Fruit fly (Drosophila melanogaster) whole organism, embryonic: ENCODE results near the gene Ankle2.

Experiments
- CG10979 ChIP-seq: fragments of 200-800 bp; sonication (Bioruptor generic); optimal IDR thresholded peaks from 2 replicates; lab custom pipeline; 2018; ENCODE audit warnings: missing biosample characterization, mild to moderate bottlenecking, missing genetic modification characterization, moderate library complexity
- CG11504 ChIP-seq: fragments of 200-800 bp; sonication (Bioruptor generic); optimal IDR thresholded peaks from 3 replicates; lab custom pipeline; 2019; ENCODE audit warnings: missing biosample characterization, mild to moderate bottlenecking, missing genetic modification characterization, moderate library complexity
- CG11695 ChIP-seq: fragments of 200-800 bp; sonication (Bioruptor generic); IDR thresholded peaks from 3 replicates; pipeline ENCODE4 v1.3.6; 2022; ENCODE audit warnings: missing biosample characterization, missing genetic modification characterization
- CG12391 ChIP-seq: fragments of 200-800 bp; sonication (Bioruptor generic); optimal IDR thresholded peaks from 3 replicates; lab custom pipeline; 2018; ENCODE audit warnings: missing biosample characterization, mild to moderate bottlenecking, missing genetic modification characterization, moderate library complexity
- CG13424 ChIP-seq: fragments of 200-800 bp; sonication (Bioruptor generic); optimal IDR thresholded peaks from 2 replicates; lab custom pipeline; 2019; ENCODE audit warnings: missing biosample characterization, mild to moderate bottlenecking, missing genetic modification characterization, moderate library complexity
- CG13775 ChIP-seq: fragments of 200-800 bp; sonication (Bioruptor generic); optimal IDR thresholded peaks from 3 replicates; lab custom pipeline; 2017; ENCODE audit warnings: missing biosample characterization, mild to moderate bottlenecking, missing genetic modification characterization
- CG14710 ChIP-seq: fragments of 200-800 bp; sonication (Bioruptor generic); optimal IDR thresholded peaks from 3 replicates; lab custom pipeline; 2019; ENCODE audit warnings: missing biosample characterization, mild to moderate bottlenecking, missing genetic modification characterization, moderate library complexity
- CG15269 ChIP-seq: fragments of 200-800 bp; sonication (Bioruptor generic); optimal IDR thresholded peaks from 2 replicates; lab custom pipeline; 2018; ENCODE audit warnings: missing biosample characterization, mild to moderate bottlenecking, missing genetic modification characterization, moderate library complexity
- CG1603 ChIP-seq: fragments of 200-800 bp; sonication (Bioruptor generic); optimal IDR thresholded peaks from 2 replicates; lab custom pipeline; 2019; ENCODE audit warnings: missing biosample characterization, mild to moderate bottlenecking, missing genetic modification characterization, moderate library complexity
- CG16815 ChIP-seq: fragments of 200-800 bp; sonication (Bioruptor generic); optimal IDR thresholded peaks from 3 replicates; lab custom pipeline; 2017; ENCODE audit warnings: missing biosample characterization, mild to moderate bottlenecking, missing genetic modification characterization
- CG17328 ChIP-seq: fragments of 200-800 bp; sonication (Bioruptor generic); IDR thresholded peaks from 2 replicates; pipeline ENCODE4 v1.3.6; 2022; ENCODE audit warnings: missing biosample characterization, missing genetic modification characterization
- CG17361 ChIP-seq: fragments of 200-800 bp; sonication (Bioruptor generic); IDR thresholded peaks from 3 replicates; pipeline ENCODE4 v1.3.6; 2022; ENCODE audit warnings: missing biosample characterization, missing genetic modification characterization
- CG17385 ChIP-seq: fragments of 200-800 bp; sonication (Bioruptor generic); optimal IDR thresholded peaks from 3 replicates; lab custom pipeline; 2018; ENCODE audit warnings: missing biosample characterization, mild to moderate bottlenecking, missing genetic modification characterization
- CG1792 ChIP-seq: fragments of 200-800 bp; sonication (Bioruptor generic); optimal IDR thresholded peaks from 2 replicates; lab custom pipeline; 2016; ENCODE audit warnings: missing biosample characterization, missing genetic modification characterization
- CG2120 ChIP-seq: fragments of 200-800 bp; sonication (Bioruptor generic); optimal IDR thresholded peaks from 3 replicates; lab custom pipeline; 2016; ENCODE audit warnings: missing biosample characterization, missing genetic modification characterization
- CG30403 ChIP-seq: fragments of 200-800 bp; sonication (Bioruptor generic); optimal IDR thresholded peaks from 3 replicates; lab custom pipeline; 2016; ENCODE audit warnings: missing biosample characterization, missing genetic modification characterization
- CG3726 ChIP-seq: fragments of 200-800 bp; sonication (Bioruptor generic); IDR thresholded peaks from 3 replicates; pipeline ENCODE4, ENCODE4 v1.3.6; 2022; ENCODE audit warnings: missing biosample characterization, missing genetic modification characterization
- CG3838 ChIP-seq: fragments of 200-800 bp; sonication (Bioruptor generic); optimal IDR thresholded peaks from 3 replicates; lab custom pipeline; 2016; ENCODE audit warnings: missing biosample characterization, missing genetic modification characterization
- CG4424 ChIP-seq: fragments of 200-800 bp; sonication (Bioruptor generic); optimal IDR thresholded peaks from 3 replicates; lab custom pipeline; 2016; ENCODE audit warnings: missing biosample characterization, missing genetic modification characterization
- CG7839 ChIP-seq: fragments of 200-800 bp; sonication (Bioruptor generic); optimal IDR thresholded peaks from 3 replicates; lab custom pipeline; 2018; ENCODE audit warnings: missing biosample characterization, mild to moderate bottlenecking, missing genetic modification characterization, moderate library complexity
- CG9437 ChIP-seq: fragments of 200-800 bp; sonication (Bioruptor generic); optimal IDR thresholded peaks from 2 replicates; lab custom pipeline; 2018; ENCODE audit warnings: missing biosample characterization, mild to moderate bottlenecking, missing genetic modification characterization
- CG9727 ChIP-seq: fragments of 200-800 bp; sonication (Bioruptor generic); optimal IDR thresholded peaks from 3 replicates; lab custom pipeline; 2017; ENCODE audit warnings: missing biosample characterization, mild to moderate bottlenecking, missing genetic modification characterization
- CoRest ChIP-seq: fragments of 200-800 bp; sonication (Bioruptor generic); optimal IDR thresholded peaks from 3 replicates; lab custom pipeline; 2018; ENCODE audit warnings: missing biosample characterization, mild to moderate bottlenecking, missing genetic modification characterization, moderate library complexity
- D ChIP-seq, 2 experiments: fragments of 200-800 bp in 1 of 2; fragments of >200 bp in 1 of 2; sonication (Bioruptor generic) in 1 of 2; optimal IDR thresholded peaks; 2 replicates in 1 of 2; 3 replicates in 1 of 2; lab custom pipeline; 2017; ENCODE audit warnings: mild to moderate bottlenecking in 1 of 2, missing biosample characterization in 1 of 2, missing genetic modification characterization in 1 of 2, missing genetic modification reagents in 1 of 2
- Fer1 ChIP-seq: fragments of 200-800 bp; sonication (Bioruptor generic); optimal IDR thresholded peaks from 2 replicates; lab custom pipeline; 2017; ENCODE audit warnings: missing biosample characterization, mild to moderate bottlenecking, missing genetic modification characterization
- H15 ChIP-seq: fragments of 200-800 bp; sonication (Bioruptor generic); IDR thresholded peaks from 3 replicates; pipeline ENCODE4 v1.3.6; 2022; ENCODE audit warnings: missing biosample characterization, missing genetic modification characterization
- HLH54F ChIP-seq: fragments of 200-800 bp; sonication (Bioruptor generic); optimal IDR thresholded peaks from 3 replicates; lab custom pipeline; 2016; ENCODE audit warnings: missing biosample characterization, missing genetic modification characterization
- Hr3 ChIP-seq: fragments of 200-800 bp; sonication (Bioruptor generic); optimal IDR thresholded peaks from 3 replicates; lab custom pipeline; 2016; ENCODE audit warnings: missing biosample characterization, missing genetic modification characterization
- Hr51 ChIP-seq, 2 experiments: fragments of 200-800 bp; sonication (Bioruptor generic); optimal IDR thresholded peaks; 2 replicates in 1 of 2; 3 replicates in 1 of 2; lab custom pipeline; 2016 to 2018; ENCODE audit warnings: missing biosample characterization in 2 of 2, missing genetic modification characterization in 2 of 2, mild to moderate bottlenecking in 1 of 2, moderate library complexity in 1 of 2
- Med ChIP-seq: fragments of 200-800 bp; sonication (Bioruptor generic); peaks from one replicate; lab custom pipeline; 2016; ENCODE audit warnings: missing biosample characterization, missing genetic modification characterization, mild to moderate bottlenecking, inconsistent platforms, moderate library complexity
- NC2α ChIP-seq: fragments of 200-800 bp; sonication (Bioruptor generic); optimal IDR thresholded peaks from 2 replicates; lab custom pipeline; 2016; ENCODE audit warnings: missing biosample characterization, missing genetic modification characterization
- Oli ChIP-seq: fragments of 200-800 bp; sonication (Bioruptor generic); optimal IDR thresholded peaks from 2 replicates; lab custom pipeline; 2018; ENCODE audit warnings: missing biosample characterization, mild to moderate bottlenecking, missing genetic modification characterization, moderate library complexity
- Rfx ChIP-seq: fragments of 200-800 bp; sonication (Bioruptor generic); IDR thresholded peaks from 2 replicates; pipeline ENCODE4 v1.3.6; 2022; ENCODE audit warnings: missing biosample characterization, missing genetic modification characterization
- Scr ChIP-seq: fragments of 200-800 bp; sonication (Bioruptor generic); IDR thresholded peaks from 2 replicates; pipeline ENCODE4 v1.3.6; 2022; ENCODE audit warnings: missing biosample characterization, missing genetic modification characterization; ENCODE audit not compliant: partially characterized antibody
- Sox102F ChIP-seq: fragments of 200-800 bp; sonication (Bioruptor generic); optimal IDR thresholded peaks from 2 replicates; lab custom pipeline; 2018; ENCODE audit warnings: missing biosample characterization, mild to moderate bottlenecking, missing genetic modification characterization, moderate library complexity
- Trl ChIP-seq, 3 experiments: fragments of >200 bp in 2 of 3; fragments of 200-800 bp in 1 of 3; sonication (Bioruptor generic) in 1 of 3; optimal IDR thresholded peaks; 2 replicates in 1 of 3; 3 replicates in 2 of 3; lab custom pipeline; 2016 to 2017; ENCODE audit warnings: missing biosample characterization in 1 of 3, missing genetic modification characterization in 1 of 3
- bcd ChIP-seq: fragments of 200-800 bp; sonication (Bioruptor generic); optimal IDR thresholded peaks from 2 replicates; lab custom pipeline; 2017; ENCODE audit warnings: missing biosample characterization, mild to moderate bottlenecking, missing genetic modification characterization
- dmrt99B ChIP-seq: fragments of 200-800 bp; sonication (Bioruptor generic); optimal IDR thresholded peaks from 2 replicates; lab custom pipeline; 2018; ENCODE audit warnings: missing biosample characterization, mild to moderate bottlenecking, missing genetic modification characterization, moderate library complexity
- dysf ChIP-seq: fragments of 200-800 bp; sonication (Bioruptor generic); IDR thresholded peaks from 3 replicates; pipeline ENCODE4 v1.3.6; 2022; ENCODE audit warnings: missing biosample characterization, missing genetic modification characterization
- ind ChIP-seq: fragments of 200-800 bp; sonication (Bioruptor generic); optimal IDR thresholded peaks from 3 replicates; lab custom pipeline; 2016; ENCODE audit warnings: missing biosample characterization, missing genetic modification characterization
- lilli ChIP-seq: fragments of 200-800 bp; sonication (Bioruptor generic); optimal IDR thresholded peaks from 3 replicates; lab custom pipeline; 2016; ENCODE audit warnings: missing biosample characterization, missing genetic modification characterization
- lmd ChIP-seq: fragments of 200-800 bp; sonication (Bioruptor generic); IDR thresholded peaks from 2 replicates; pipeline ENCODE4 v1.3.6; 2022; ENCODE audit warnings: missing biosample characterization, missing genetic modification characterization
- scrt ChIP-seq: fragments of 200-800 bp; sonication (Bioruptor generic); optimal IDR thresholded peaks from 2 replicates; lab custom pipeline; 2018; ENCODE audit warnings: missing biosample characterization, mild to moderate bottlenecking, missing genetic modification characterization, moderate library complexity
- seq ChIP-seq: fragments of 200-800 bp; sonication (Bioruptor generic); IDR thresholded peaks from 2 replicates; pipeline ENCODE4 v1.3.6; 2022; ENCODE audit warnings: missing biosample characterization, missing genetic modification characterization
- sna ChIP-seq: fragments of 200-800 bp; sonication (Bioruptor generic); IDR thresholded peaks from 2 replicates; pipeline ENCODE4 v1.3.6; 2022; ENCODE audit warnings: missing biosample characterization, missing genetic modification characterization; ENCODE audit not compliant: partially characterized antibody
- so ChIP-seq: fragments of 200-800 bp; sonication (Bioruptor generic); IDR thresholded peaks from 3 replicates; pipeline ENCODE4 v1.3.6; 2022; ENCODE audit warnings: missing biosample characterization, missing genetic modification characterization
- sug ChIP-seq: fragments of 200-800 bp; optimal IDR thresholded peaks from 2 replicates; lab custom pipeline; 2019; ENCODE audit warnings: missing biosample characterization, mild to moderate bottlenecking, missing genetic modification characterization, moderate library complexity
- unpg ChIP-seq: fragments of 200-800 bp; sonication (Bioruptor generic); optimal IDR thresholded peaks from 3 replicates; lab custom pipeline; 2018; ENCODE audit warnings: missing biosample characterization, mild to moderate bottlenecking, missing genetic modification characterization, moderate library complexity
- zfh2 ChIP-seq: fragments of 200-800 bp; sonication (Bioruptor generic); optimal IDR thresholded peaks from 2 replicates; lab custom pipeline; 2016; ENCODE audit warnings: missing biosample characterization, missing genetic modification characterization

The Ankle2 gene

dm6 chrX:17578124-17578523 lies 905 bp downstream of the Ankle2 start (continued):
- TF ChIP-seq seq (GFP tag; lab: Robert Waterston, UW), result no peak
- TF ChIP-seq HLH54F (GFP tag; lab: Kevin White, UChicago), result peak; percentile 27
- no peak for TF ChIP-seq CG9437 (GFP tag; lab: Kevin White, UChicago)
- TF ChIP-seq CG30403, result peak; percentile 33
- no peak for TF ChIP-seq lmd (GFP tag; lab: Robert Waterston, UW)
- TF ChIP-seq CG17361, result peak; percentile 54; the same call in 1 of the 3 replicates
- TF ChIP-seq CG12391, result peak; percentile 30
- TF ChIP-seq dmrt99B, result peak; percentile 43
- peak; percentile 48 for TF ChIP-seq CG11504 (tag; lab: Kevin White, UChicago)
- TF ChIP-seq CG7839, result peak; percentile 32
- no peak for TF ChIP-seq CG3838 (GFP tag; lab: Kevin White, UChicago)
- 0 out of 2 replicates have a peak, but pooled peaks have one; percentile 10 for TF ChIP-seq CG17328 (GFP tag; lab: Robert Waterston, UW)
- TF ChIP-seq lilli (GFP tag; lab: Kevin White, UChicago), result peak; percentile 41
- TF ChIP-seq CG15269 (tag; lab: Kevin White, UChicago), result peak; percentile 19
- TF ChIP-seq ind, result peak; percentile 16
- TF ChIP-seq H15 (GFP tag; lab: Robert Waterston, UW), result 0 out of 3 replicates have a peak, but pooled peaks have one; percentile 25
- no peak for TF ChIP-seq D (optimal IDR thresholded peaks at IDR 0.05; lab: Kevin White, UChicago)
- no peak for TF ChIP-seq D (GFP tag; optimal IDR thresholded peaks at IDR 0.05; lab: Kevin White, UChicago)
- TF ChIP-seq bcd, result no peak
- TF ChIP-seq CG4424 (GFP tag; lab: Kevin White, UChicago), result peak; percentile 9
- TF ChIP-seq CG13775, result peak; percentile 15
- TF ChIP-seq CG1792 (GFP tag; lab: Kevin White, UChicago), result peak; percentile 20
- peak; percentile 11 for TF ChIP-seq Sox102F
- peak; percentile 16 for TF ChIP-seq CG14710 (tag; lab: Kevin White, UChicago)
- TF ChIP-seq dysf (GFP tag; lab: Robert Waterston, UW), result 0 out of 3 replicates have a peak, but pooled peaks have one; percentile 20
- TF ChIP-seq Rfx (GFP tag; lab: Robert Waterston, UW), result peak; percentile 46
- TF ChIP-seq so (GFP tag; lab: Robert Waterston, UW), result no peak
- TF ChIP-seq Hr3 (GFP tag; lab: Kevin White, UChicago), result peak; percentile 12
- TF ChIP-seq sna (GFP tag; lab: Robert Waterston, UW), result no peak
- peak; percentile 39 for TF ChIP-seq CG2120 (GFP tag; lab: Kevin White, UChicago)
- TF ChIP-seq Med (GFP tag; lab: Kevin White, UChicago), result peak; percentile 85
- no peak for TF ChIP-seq Scr
- peak; percentile 8 for TF ChIP-seq CoRest (tag; lab: Kevin White, UChicago)
- TF ChIP-seq Fer1 (GFP tag; lab: Kevin White, UChicago), result no peak
- no peak for TF ChIP-seq sug (tag; lab: Kevin White, UChicago)
- TF ChIP-seq CG17385 (GFP tag; lab: Kevin White, UChicago), result peak; percentile 17
- peak; percentile 6 for TF ChIP-seq CG16815
- TF ChIP-seq zfh2 (GFP tag; lab: Kevin White, UChicago), result peak; percentile 21
- no peak for TF ChIP-seq CG3726
- peak; percentile 11 for TF ChIP-seq CG13424 (tag; lab: Kevin White, UChicago)
- TF ChIP-seq Oli, result peak; percentile 25
- peak; percentile 16 for TF ChIP-seq CG10979
- no peak for TF ChIP-seq unpg (GFP tag; lab: Kevin White, UChicago)
- TF ChIP-seq CG9727 (GFP tag; lab: Kevin White, UChicago), result peak; percentile 37
- TF ChIP-seq CG11695 (GFP tag; lab: Robert Waterston, UW), result peak; percentile 24; the same call in 1 of the 3 replicates
- no peak for TF ChIP-seq NC2α (GFP tag; lab: Kevin White, UChicago)
- no peak for TF ChIP-seq Trl (optimal IDR thresholded peaks at IDR 0.05; lab: Kevin White, UChicago)
- TF ChIP-seq Trl (GFP tag; optimal IDR thresholded peaks at IDR 0.05; lab: Kevin White, UChicago), result peak; percentile 18
- TF ChIP-seq scrt (GFP tag; lab: Kevin White, UChicago), result peak; percentile 49
- TF ChIP-seq Hr51 (GFP tag; optimal IDR thresholded peaks at IDR 0.05; lab: Kevin White, UChicago), result peak in 1 of 2 experiments; percentile 29
- peak; percentile 36 for TF ChIP-seq CG1603 (tag; lab: Kevin White, UChicago)
